Fruit fly (Drosophila melanogaster) whole organism, prepupa: ENCODE data around the gene Spn.

Experiments used
- Blimp-1 ChIP-seq: fragments of 200-800 bp; sonication (Bioruptor generic); optimal IDR thresholded peaks from 3 replicates; lab custom pipeline; 2017; ENCODE audit warnings: missing biosample characterization, missing genetic modification characterization, mild to moderate bottlenecking, moderate library complexity, missing genetic modification reagents
- CG10631 ChIP-seq: fragments of 200-800 bp; sonication (Bioruptor generic); optimal IDR thresholded peaks from 2 replicates; lab custom pipeline; 2016; ENCODE audit warnings: missing biosample characterization, missing genetic modification characterization
- CG10669 ChIP-seq: fragments of 200-800 bp; sonication (Bioruptor generic); optimal IDR thresholded peaks from 3 replicates; lab custom pipeline; 2018; ENCODE audit warnings: missing biosample characterization, mild to moderate bottlenecking, missing genetic modification characterization, moderate library complexity
- CG11762 ChIP-seq: fragments of 200-800 bp; sonication (Bioruptor generic); optimal IDR thresholded peaks from 3 replicates; lab custom pipeline; 2016; ENCODE audit warnings: missing biosample characterization, missing genetic modification characterization; ENCODE audit not compliant: insufficient read depth
- CG1621 ChIP-seq: fragments of 200-800 bp; sonication (Bioruptor generic); optimal IDR thresholded peaks from 3 replicates; lab custom pipeline; 2018; ENCODE audit warnings: missing biosample characterization, mild to moderate bottlenecking, missing genetic modification characterization
- CG16779 ChIP-seq: fragments of 200-800 bp; sonication (Bioruptor generic); optimal IDR thresholded peaks from 3 replicates; lab custom pipeline; 2017; ENCODE audit warnings: missing biosample characterization, mild to moderate bottlenecking, missing genetic modification characterization
- CG3032 ChIP-seq: fragments of 200-800 bp; optimal IDR thresholded peaks from 2 replicates; lab custom pipeline; 2019; ENCODE audit warnings: missing biosample characterization, mild to moderate bottlenecking, missing genetic modification characterization, moderate library complexity
- CG31627 ChIP-seq: fragments of 200-800 bp; sonication (Bioruptor generic); optimal IDR thresholded peaks from 3 replicates; lab custom pipeline; 2016; ENCODE audit warnings: missing biosample characterization, missing genetic modification characterization
- CG32006 ChIP-seq: fragments of 200-800 bp; sonication (Bioruptor generic); optimal IDR thresholded peaks from 3 replicates; lab custom pipeline; 2017; ENCODE audit warnings: missing biosample characterization, mild to moderate bottlenecking, missing genetic modification characterization
- CG34406 ChIP-seq: fragments of 200-800 bp; sonication (Bioruptor generic); optimal IDR thresholded peaks from 3 replicates; lab custom pipeline; 2016; ENCODE audit warnings: missing biosample characterization, missing genetic modification characterization
- CG3919 ChIP-seq: fragments of 200-800 bp; sonication (Bioruptor generic); optimal IDR thresholded peaks from 3 replicates; lab custom pipeline; 2016; ENCODE audit warnings: missing biosample characterization, missing genetic modification characterization
- CG6163 ChIP-seq: fragments of 200-800 bp; sonication (Bioruptor generic); IDR thresholded peaks from 3 replicates; pipeline ENCODE4 v1.3.6; 2022; ENCODE audit warnings: missing biosample characterization, missing genetic modification characterization
- CG6276 ChIP-seq: fragments of 200-800 bp; sonication (Bioruptor generic); optimal IDR thresholded peaks from 2 replicates; lab custom pipeline; 2017; ENCODE audit warnings: missing biosample characterization, mild to moderate bottlenecking, missing genetic modification characterization
- CG6792 ChIP-seq: fragments of 200-800 bp; sonication (Bioruptor generic); optimal IDR thresholded peaks from 3 replicates; lab custom pipeline; 2016; ENCODE audit warnings: missing biosample characterization, missing genetic modification characterization
- CG6808 ChIP-seq: fragments of 200-800 bp; sonication (Bioruptor generic); optimal IDR thresholded peaks from 3 replicates; lab custom pipeline; 2017; ENCODE audit warnings: missing biosample characterization, missing genetic modification characterization, mild to moderate bottlenecking, moderate library complexity, missing genetic modification reagents
- CG6854 ChIP-seq: fragments of 200-800 bp; sonication (Bioruptor generic); optimal IDR thresholded peaks from 2 replicates; lab custom pipeline; 2017; ENCODE audit warnings: missing biosample characterization, mild to moderate bottlenecking, missing genetic modification characterization
- CG7368 ChIP-seq: fragments of 200-800 bp; sonication (Bioruptor generic); optimal IDR thresholded peaks from 3 replicates; lab custom pipeline; 2016; ENCODE audit warnings: missing biosample characterization, missing genetic modification characterization
- CG8119 ChIP-seq: fragments of 200-800 bp; sonication (Bioruptor generic); IDR thresholded peaks from 3 replicates; pipeline ENCODE4 v1.3.6; 2022; ENCODE audit warnings: missing biosample characterization, missing genetic modification characterization
- CG8319 ChIP-seq: fragments of 200-800 bp; sonication (Bioruptor generic); optimal IDR thresholded peaks from 3 replicates; lab custom pipeline; 2016; ENCODE audit warnings: missing biosample characterization, missing genetic modification characterization
- CG9139 ChIP-seq: fragments of 200-800 bp; sonication (Bioruptor generic); optimal IDR thresholded peaks from 3 replicates; lab custom pipeline; 2017; ENCODE audit warnings: missing biosample characterization, mild to moderate bottlenecking, missing genetic modification characterization
- Eip78C ChIP-seq: fragments of 200-800 bp; sonication (Bioruptor generic); peaks from one replicate; lab custom pipeline; 2016; ENCODE audit warnings: missing biosample characterization, missing genetic modification characterization
- Eip93F ChIP-seq: fragments of 200-800 bp; sonication (Bioruptor generic); optimal IDR thresholded peaks from 2 replicates; lab custom pipeline; 2016; ENCODE audit warnings: missing biosample characterization, mild to moderate bottlenecking, missing genetic modification characterization
- Ets21C ChIP-seq: fragments of 200-800 bp; sonication (Bioruptor generic); optimal IDR thresholded peaks from 3 replicates; lab custom pipeline; 2016; ENCODE audit warnings: missing biosample characterization, missing genetic modification characterization
- Ets96B ChIP-seq: fragments of 200-800 bp; optimal IDR thresholded peaks from 2 replicates; lab custom pipeline; 2019; ENCODE audit warnings: missing biosample characterization, mild to moderate bottlenecking, missing genetic modification characterization, moderate library complexity
- Gug ChIP-seq: fragments of 200-800 bp; sonication (Bioruptor generic); IDR thresholded peaks from 2 replicates; pipeline ENCODE4 v1.3.6; 2022; ENCODE audit warnings: missing biosample characterization, missing genetic modification characterization
- Hr38 ChIP-seq: sonication (Bioruptor generic); optimal IDR thresholded peaks from 2 replicates; lab custom pipeline; 2016; ENCODE audit warnings: missing biosample characterization, missing genetic modification characterization
- Hr39 ChIP-seq: fragments of 200-800 bp; sonication (Bioruptor generic); optimal IDR thresholded peaks from 2 replicates; lab custom pipeline; 2016; ENCODE audit warnings: missing biosample characterization, missing genetic modification characterization
- Lpt ChIP-seq: fragments of 200-800 bp; sonication (Bioruptor generic); optimal IDR thresholded peaks from 3 replicates; lab custom pipeline; 2016; ENCODE audit warnings: missing biosample characterization, missing genetic modification characterization
- Met ChIP-seq: fragments of 200-800 bp; sonication (Bioruptor generic); optimal IDR thresholded peaks from 3 replicates; lab custom pipeline; 2016; ENCODE audit warnings: missing biosample characterization, missing genetic modification characterization
- OdsH ChIP-seq: fragments of 200-800 bp; sonication (Bioruptor generic); optimal IDR thresholded peaks from 3 replicates; lab custom pipeline; 2016; ENCODE audit warnings: missing biosample characterization, missing genetic modification characterization
- Smox ChIP-seq: fragments of 200-800 bp; sonication (Bioruptor generic); optimal IDR thresholded peaks from 3 replicates; lab custom pipeline; 2016; ENCODE audit warnings: missing biosample characterization, missing genetic modification characterization
- Sox14 ChIP-seq: fragments of 200-800 bp; sonication (Bioruptor generic); optimal IDR thresholded peaks from 3 replicates; lab custom pipeline; 2016; ENCODE audit warnings: missing biosample characterization, missing genetic modification characterization
- Sox15 ChIP-seq: fragments of 200-800 bp; sonication (Bioruptor generic); optimal IDR thresholded peaks from 3 replicates; lab custom pipeline; 2016; ENCODE audit warnings: missing biosample characterization, missing genetic modification characterization
- achi ChIP-seq: fragments of 200-800 bp; sonication (Bioruptor generic); optimal IDR thresholded peaks from 3 replicates; lab custom pipeline; 2016; ENCODE audit warnings: missing biosample characterization, missing genetic modification characterization
- acj6 ChIP-seq: fragments of 200-800 bp; sonication (Bioruptor generic); optimal IDR thresholded peaks from 3 replicates; lab custom pipeline; 2016; ENCODE audit warnings: missing biosample characterization, missing genetic modification characterization
- cyc ChIP-seq: fragments of 200-800 bp; sonication (Bioruptor generic); optimal IDR thresholded peaks from 3 replicates; lab custom pipeline; 2016; ENCODE audit warnings: missing biosample characterization, missing genetic modification characterization
- dsx ChIP-seq: fragments of 200-800 bp; optimal IDR thresholded peaks from 3 replicates; lab custom pipeline; 2019; ENCODE audit warnings: missing biosample characterization, mild to moderate bottlenecking, missing genetic modification characterization, moderate library complexity; ENCODE audit not compliant: poor library complexity, severe bottlenecking
- eg ChIP-seq: fragments of 200-800 bp; sonication (Bioruptor generic); IDR thresholded peaks from 3 replicates; pipeline ENCODE4 v1.3.6; 2022; ENCODE audit warnings: missing biosample characterization, missing genetic modification characterization
- esn ChIP-seq: fragments of 200-800 bp; sonication (Bioruptor generic); optimal IDR thresholded peaks from 2 replicates; lab custom pipeline; 2016; ENCODE audit warnings: missing biosample characterization, mild to moderate bottlenecking, missing genetic modification characterization, moderate library complexity
- fd59A ChIP-seq: fragments of 200-800 bp; sonication (Bioruptor generic); optimal IDR thresholded peaks from 2 replicates; lab custom pipeline; 2017; ENCODE audit warnings: missing biosample characterization, mild to moderate bottlenecking, missing genetic modification characterization, missing genetic modification reagents
- fd85E ChIP-seq: fragments of 200-800 bp; sonication (Bioruptor generic); optimal IDR thresholded peaks from 3 replicates; lab custom pipeline; 2016; ENCODE audit warnings: missing biosample characterization, missing genetic modification characterization
- fkh ChIP-seq: fragments of 200-800 bp; sonication (Bioruptor generic); optimal IDR thresholded peaks from 3 replicates; lab custom pipeline; 2017; ENCODE audit warnings: missing biosample characterization, mild to moderate bottlenecking, missing genetic modification characterization, moderate library complexity
- lz ChIP-seq: fragments of 200-800 bp; sonication (Bioruptor generic); optimal IDR thresholded peaks from 3 replicates; lab custom pipeline; 2016; ENCODE audit warnings: missing biosample characterization, missing genetic modification characterization
- net ChIP-seq: fragments of 200-800 bp; sonication (Bioruptor generic); optimal IDR thresholded peaks from 3 replicates; lab custom pipeline; 2016; ENCODE audit warnings: missing biosample characterization, missing genetic modification characterization
- pdm3 ChIP-seq: fragments of 200-800 bp; sonication (Bioruptor generic); optimal IDR thresholded peaks from 3 replicates; lab custom pipeline; 2016; ENCODE audit warnings: missing biosample characterization, missing genetic modification characterization
- salr ChIP-seq, 2 experiments: fragments of 200-800 bp; sonication (Bioruptor generic); optimal IDR thresholded peaks; 3 replicates each; lab custom pipeline; 2016 to 2018; ENCODE audit warnings: missing biosample characterization in 2 of 2, missing genetic modification characterization in 2 of 2, mild to moderate bottlenecking in 1 of 2
- svp ChIP-seq: fragments of 200-800 bp; sonication (Bioruptor generic); peaks from one replicate; lab custom pipeline; 2016; ENCODE audit warnings: missing biosample characterization, missing genetic modification characterization
- vri ChIP-seq: fragments of 200-800 bp; sonication (Bioruptor generic); optimal IDR thresholded peaks from 3 replicates; lab custom pipeline; 2016; ENCODE audit warnings: missing biosample characterization, mild to moderate bottlenecking, missing genetic modification characterization

Gene Spn

dm6 chr3L:2487248-2487647 is 66.8 kb downstream of the Spn start (continued):
- TF ChIP-seq Eip78C = peak; percentile 96
- peak; percentile 76 for TF ChIP-seq CG6792 (GFP tag; lab: Kevin White, UChicago)
- TF ChIP-seq CG32006 (GFP tag; lab: Kevin White, UChicago) = peak; percentile 68
- peak; percentile 57 for TF ChIP-seq fd85E (GFP tag; lab: Kevin White, UChicago)
- peak; percentile 89 for TF ChIP-seq CG3032 (tag; lab: Kevin White, UChicago)
- TF ChIP-seq Smox (GFP tag; lab: Kevin White, UChicago) = peak; percentile 53
- TF ChIP-seq OdsH (GFP tag; lab: Kevin White, UChicago) = peak; percentile 63
- TF ChIP-seq CG16779 = peak; percentile 41
- TF ChIP-seq CG10631 (GFP tag; lab: Kevin White, UChicago) = peak; percentile 86
- TF ChIP-seq eg (GFP tag; lab: Robert Waterston, UW) = peak; percentile 77
- TF ChIP-seq net (GFP tag; lab: Kevin White, UChicago) = peak; percentile 54
- peak; percentile 93 for TF ChIP-seq svp (GFP tag; lab: Kevin White, UChicago)
- TF ChIP-seq Blimp-1 (GFP tag; lab: Kevin White, UChicago) = no peak
- no peak for TF ChIP-seq fkh

- TF ChIP-seq Blimp-1 (GFP tag; lab: Kevin White, UChicago) = no peak
- TF ChIP-seq CG10669 = peak; percentile 30
- TF ChIP-seq CG11762 (GFP tag; lab: Kevin White, UChicago) = peak; percentile 13
- peak; percentile 47 for TF ChIP-seq CG8119 (GFP tag; lab: Robert Waterston, UW)
- TF ChIP-seq CG6854 (GFP tag; lab: Kevin White, UChicago) = no peak
- TF ChIP-seq fkh = no peak
- peak; percentile 52; the same call in 1 of the 3 replicates for TF ChIP-seq CG6163
- no peak for TF ChIP-seq salr (GFP tag; optimal IDR thresholded peaks at IDR 0.05; lab: Kevin White, UChicago)
- peak; percentile 43 for TF ChIP-seq net (GFP tag; lab: Kevin White, UChicago)
- peak; percentile 5 for TF ChIP-seq CG7368 (GFP tag; lab: Kevin White, UChicago)
- TF ChIP-seq Hr38 (GFP tag; lab: Kevin White, UChicago) = no peak
- peak; percentile 64 for TF ChIP-seq CG3919
- no peak for TF ChIP-seq CG9139 (GFP tag; lab: Kevin White, UChicago)
- no peak for TF ChIP-seq Lpt (GFP tag; lab: Kevin White, UChicago)
- peak; percentile 42 for TF ChIP-seq cyc (GFP tag; lab: Kevin White, UChicago)
- TF ChIP-seq eg (GFP tag; lab: Robert Waterston, UW) = 0 out of 3 replicates have a peak, but pooled peaks have one; percentile 30
- TF ChIP-seq CG6808 (GFP tag; lab: Kevin White, UChicago) = no peak
- TF ChIP-seq CG6792 (GFP tag; lab: Kevin White, UChicago) = peak; percentile 25
- TF ChIP-seq Sox15 (GFP tag; lab: Kevin White, UChicago) = no peak
- no peak for TF ChIP-seq fd59A (GFP tag; lab: Kevin White, UChicago)
- TF ChIP-seq lz (GFP tag; lab: Kevin White, UChicago) = no peak
- TF ChIP-seq dsx (GFP tag; lab: Kevin White, UChicago) = no peak
- peak; percentile 79 for TF ChIP-seq svp (GFP tag; lab: Kevin White, UChicago)
- TF ChIP-seq Met (GFP tag; lab: Kevin White, UChicago) = peak; percentile 39
- TF ChIP-seq fd85E (GFP tag; lab: Kevin White, UChicago) = no peak
- no peak for TF ChIP-seq CG1621 (tag; lab: Kevin White, UChicago)
- TF ChIP-seq Eip93F = no peak
- peak; percentile 4 for TF ChIP-seq Smox (GFP tag; lab: Kevin White, UChicago)
- TF ChIP-seq CG8319 (GFP tag; lab: Kevin White, UChicago) = no peak
- peak; percentile 50 for TF ChIP-seq CG32006 (GFP tag; lab: Kevin White, UChicago)
- peak; percentile 35 for TF ChIP-seq pdm3 (GFP tag; lab: Kevin White, UChicago)
- peak; percentile 29 for TF ChIP-seq esn (GFP tag; lab: Kevin White, UChicago)
- peak; percentile 60 for TF ChIP-seq CG10631 (GFP tag; lab: Kevin White, UChicago)
- TF ChIP-seq Sox14 (GFP tag; lab: Kevin White, UChicago) = peak; percentile 43
- TF ChIP-seq Ets96B = peak; percentile 50
- no peak for TF ChIP-seq vri (GFP tag; lab: Kevin White, UChicago)
- peak; percentile 12 for TF ChIP-seq CG34406 (GFP tag; lab: Kevin White, UChicago)
- TF ChIP-seq Gug (GFP tag; lab: Robert Waterston, UW) = no peak
- TF ChIP-seq CG31627 (GFP tag; lab: Kevin White, UChicago) = peak; percentile 4
- peak; percentile 55 for TF ChIP-seq achi (GFP tag; lab: Kevin White, UChicago)
- no peak for TF ChIP-seq CG16779
- TF ChIP-seq Ets21C = no peak
- no peak for TF ChIP-seq Hr39 (GFP tag; lab: Kevin White, UChicago)
- peak; percentile 9 for TF ChIP-seq CG3032 (tag; lab: Kevin White, UChicago)
- peak; percentile 37 for TF ChIP-seq CG6276 (GFP tag; lab: Kevin White, UChicago)
- peak; percentile 26 for TF ChIP-seq acj6
These were observed 67.6 kb downstream of the Spn start for dm6 chr3L:2486493-2486892.
